Worm (Caenorhabditis elegans) whole organism, midembryonic: Measurements from ENCODE around the gene mak-1.

Source experiments
- T22C8.4 ChIP-seq: fragments of 200-800 bp; sonication (Bioruptor generic); IDR thresholded peaks from 2 replicates; pipeline ENCODE4 v1.3.6; 2022; ENCODE audit warnings: missing genetic modification characterization, missing compliant biosample characterization
- cog-1 ChIP-seq: sonication (generic microtip); optimal IDR thresholded peaks from 2 replicates; lab custom pipeline; 2016; ENCODE audit warnings: missing genetic modification characterization, missing compliant biosample characterization
- flt-1 ChIP-seq: fragments of 200-800 bp; sonication (Bioruptor generic); IDR thresholded peaks from 2 replicates; pipeline ENCODE4 v1.3.6; 2022; ENCODE audit warnings: missing genetic modification characterization, missing compliant biosample characterization
- med-1 ChIP-seq: sonication (generic microtip); optimal IDR thresholded peaks from 2 replicates; lab custom pipeline; 2017; ENCODE audit warnings: missing genetic modification characterization, mild to moderate bottlenecking, missing compliant biosample characterization, antibody characterized with exemption, missing genetic modification reagents; ENCODE audit not compliant: insufficient read depth
- ztf-23 ChIP-seq: fragments of 200-800 bp; sonication (Bioruptor generic); IDR thresholded peaks from 2 replicates; pipeline ENCODE4 v1.3.6; 2022; ENCODE audit warnings: missing genetic modification reagents, missing genetic modification characterization, missing compliant biosample characterization
- ztf-29 ChIP-seq: fragments of 200-800 bp; sonication (Bioruptor generic); IDR thresholded peaks from 2 replicates; pipeline ENCODE4 v1.3.6; 2022; ENCODE audit warnings: missing genetic modification reagents, missing genetic modification characterization, missing compliant biosample characterization

ce11 chrII:8748638-8749037, 4.8 kb downstream of the mak-1 start:
- TF ChIP-seq ztf-23 (GFP tag; lab: Robert Waterston, UW) = no peak
- no peak for TF ChIP-seq flt-1 (GFP tag; lab: Robert Waterston, UW)
- no peak for TF ChIP-seq T22C8.4
- TF ChIP-seq ztf-29 (GFP tag; lab: Robert Waterston, UW) = no peak
- no peak for TF ChIP-seq cog-1 (tag; lab: Kevin White, UChicago)
- TF ChIP-seq med-1 = no peak
